Fruit fly (Drosophila melanogaster): ENCODE measurements around the gene ND-B22.
A peak's percentile ranks its signal among the peaks of the same experiment; 100 is the strongest.

The ND-B22 gene

DNA sequence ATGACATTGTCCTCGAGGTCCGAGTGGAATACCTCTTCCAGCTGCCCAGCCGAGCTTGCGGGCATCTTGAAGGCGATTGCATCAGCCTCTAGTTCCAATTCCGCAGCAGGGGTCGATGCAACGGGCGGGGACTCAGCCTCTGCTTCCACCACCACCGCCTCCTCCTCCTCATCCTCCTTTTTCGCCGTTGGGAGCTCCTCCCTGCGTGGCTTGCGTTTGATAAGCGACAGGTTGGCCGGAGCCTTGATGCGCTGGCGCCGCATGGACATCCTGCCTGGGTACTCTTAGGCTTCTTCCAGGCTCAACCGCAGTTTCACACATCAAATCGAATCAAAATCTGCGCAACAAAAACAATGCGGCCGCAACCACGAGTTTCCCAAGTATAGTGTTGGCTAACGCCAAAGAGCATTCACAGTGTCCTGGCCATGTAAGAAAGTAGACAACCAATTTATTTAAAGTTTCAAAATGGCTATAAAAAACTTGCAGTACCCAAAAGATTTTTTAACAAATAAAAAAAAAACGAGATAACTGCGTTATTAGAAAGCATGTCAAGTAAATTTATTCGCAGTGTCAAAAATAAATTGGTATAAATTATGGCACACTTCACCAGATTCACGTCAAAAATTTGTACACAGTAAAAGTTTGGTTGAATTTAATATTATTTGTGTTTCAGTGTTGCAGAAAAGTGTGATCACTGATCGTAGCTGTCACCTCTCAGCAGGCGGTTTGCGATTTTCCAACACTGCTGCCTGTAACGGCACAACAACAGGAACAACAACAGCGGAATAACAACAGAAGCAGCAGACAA, 2.7 kb upstream of the ND-B22 start, which contains the start of the genes Bdp1 and CG6565 (continued):
- TF ChIP-seq D19A (tag; optimal IDR thresholded peaks at IDR 0.05): peak; percentile 86
- TF ChIP-seq pita (GFP tag; optimal IDR thresholded peaks at IDR 0.05): no peak
- TF ChIP-seq prd (optimal IDR thresholded peaks at IDR 0.05): no peak
- peak; percentile 98 for TF ChIP-seq prd (GFP tag; IDR thresholded peaks at IDR 0.05)
- peak; percentile 96 for TF ChIP-seq CG3281 (GFP tag; optimal IDR thresholded peaks at IDR 0.05)
- TF ChIP-seq Dref (GFP tag; IDR thresholded peaks at IDR 0.05): peak; percentile 26; the same call in 1 of the 2 replicates
- peak; percentile 90 for TF ChIP-seq sd (tag; optimal IDR thresholded peaks at IDR 0.05)
- peak; percentile 87 for TF ChIP-seq CG2116 (GFP tag; optimal IDR thresholded peaks at IDR 0.05)
- TF ChIP-seq sima (GFP tag; optimal IDR thresholded peaks at IDR 0.05): peak; percentile 91
- peak; percentile 99 for TF ChIP-seq bab2 (GFP tag; optimal IDR thresholded peaks at IDR 0.05)
- peak; percentile 100 for TF ChIP-seq Ets65A (GFP tag)
- TF ChIP-seq CG18764 (GFP tag; optimal IDR thresholded peaks at IDR 0.05): peak; percentile 96
- peak; percentile 60 for TF ChIP-seq dati (GFP tag; IDR thresholded peaks at IDR 0.05)
- TF ChIP-seq p53 (GFP tag; optimal IDR thresholded peaks at IDR 0.05): peak; percentile 93
- TF ChIP-seq Doc2 (GFP tag; IDR thresholded peaks at IDR 0.05): peak; percentile 91
- TF ChIP-seq Nf-YC (tag; optimal IDR thresholded peaks at IDR 0.05): peak; percentile 84
- peak; percentile 92 for TF ChIP-seq D19B (GFP tag; optimal IDR thresholded peaks at IDR 0.05)
- peak; percentile 97 for TF ChIP-seq CG13424 (tag; optimal IDR thresholded peaks at IDR 0.05)
- TF ChIP-seq CG13296 (GFP tag; optimal IDR thresholded peaks at IDR 0.05): peak; percentile 95
- peak; percentile 89 for TF ChIP-seq kni (GFP tag; optimal IDR thresholded peaks at IDR 0.05)
- TF ChIP-seq zen (tag; optimal IDR thresholded peaks at IDR 0.05): peak; percentile 96
- TF ChIP-seq CG17328 (GFP tag; IDR thresholded peaks at IDR 0.05): peak; percentile 90
- peak; percentile 94 for TF ChIP-seq CG8388 (GFP tag; optimal IDR thresholded peaks at IDR 0.05)
- TF ChIP-seq CG15601 (tag; optimal IDR thresholded peaks at IDR 0.05): peak; percentile 93
- TF ChIP-seq CG32772 (GFP tag; IDR thresholded peaks at IDR 0.05): peak; percentile 96
- peak; percentile 73 for TF ChIP-seq Deaf1 (tag; optimal IDR thresholded peaks at IDR 0.05)
- TF ChIP-seq twi (tag; optimal IDR thresholded peaks at IDR 0.05): peak; percentile 94
- TF ChIP-seq jumu (GFP tag; optimal IDR thresholded peaks at IDR 0.05): peak; percentile 99
- TF ChIP-seq CG1792 (GFP tag; optimal IDR thresholded peaks at IDR 0.05): peak; percentile 97
- TF ChIP-seq CG30431 (GFP tag; optimal IDR thresholded peaks at IDR 0.05): peak; percentile 98
- TF ChIP-seq CG4360 (GFP tag; IDR thresholded peaks at IDR 0.05): peak; percentile 48; the same call in 1 of the 2 replicates
- peak; percentile 85 for TF ChIP-seq CG6813 (GFP tag; optimal IDR thresholded peaks at IDR 0.05)
- TF ChIP-seq wek (GFP tag; optimal IDR thresholded peaks at IDR 0.05): peak; percentile 68
- 0 out of 4 replicates have a peak, but pooled peaks have one; percentile 29 for TF ChIP-seq Dll (GFP tag; IDR thresholded peaks at IDR 0.05; ENCODE audit: partially characterized antibody)
- TF ChIP-seq BtbVII (GFP tag; optimal IDR thresholded peaks at IDR 0.05): peak; percentile 93
- TF ChIP-seq Hmr (GFP tag; optimal IDR thresholded peaks at IDR 0.05): peak; percentile 97
- TF ChIP-seq en (GFP tag; optimal IDR thresholded peaks at IDR 0.05): peak; percentile 94
- TF ChIP-seq Dip2 (GFP tag; IDR thresholded peaks at IDR 0.05): peak; percentile 73
- TF ChIP-seq CG18262 (tag; optimal IDR thresholded peaks at IDR 0.05): peak; percentile 95
- TF ChIP-seq bigmax (GFP tag; optimal IDR thresholded peaks at IDR 0.05): peak; percentile 19
- TF ChIP-seq CG15479 (GFP tag; optimal IDR thresholded peaks at IDR 0.05): peak; percentile 77
- TF ChIP-seq Hr78 (GFP tag; optimal IDR thresholded peaks at IDR 0.05): no peak
- TF ChIP-seq pros (GFP tag; optimal IDR thresholded peaks at IDR 0.05): peak; percentile 45
- TF ChIP-seq schlank (tag; optimal IDR thresholded peaks at IDR 0.05): peak; percentile 88
- no peak for TF ChIP-seq Doc3 (GFP tag; IDR thresholded peaks at IDR 0.05; ENCODE audit: partially characterized antibody)
- no peak for TF ChIP-seq mld (GFP tag; IDR thresholded peaks at IDR 0.05; ENCODE audit: partially characterized antibody)
- peak; percentile 91 for TF ChIP-seq lbe (GFP tag; optimal IDR thresholded peaks at IDR 0.05)
- TF ChIP-seq dmrt11E (tag; optimal IDR thresholded peaks at IDR 0.05): peak; percentile 98

Measured in whole organism, embryonic.